Fruit fly (Drosophila melanogaster): Measurements from ENCODE around the gene mrn.
A peak's percentile ranks its signal among the peaks of the same experiment; 100 is the strongest.

Gene mrn

dm6 chr3L:15580487-15580886, at the start of gene mrn, which contains the start of gene CG12301:
Gene mrn, minus strand, starts transcription at chr3L:15580537.
Gene CG12301, plus strand, starts transcription at chr3L:15580800.
- TF ChIP-seq tai (GFP tag; optimal IDR thresholded peaks at IDR 0.05) (no peak), Vsx2 (GFP tag; optimal IDR thresholded peaks at IDR 0.05; ENCODE audit: partially characterized antibody) (no peak), Mio (GFP tag; optimal IDR thresholded peaks at IDR 0.05) (no peak), Myc (optimal IDR thresholded peaks at IDR 0.05) (peak; percentile 80), CrebA (GFP tag; optimal IDR thresholded peaks at IDR 0.05; ENCODE audit: borderline replicate concordance) (no peak), psq (GFP tag; optimal IDR thresholded peaks at IDR 0.05) (peak; percentile 65), Dif (GFP tag; optimal IDR thresholded peaks at IDR 0.05; ENCODE audit: partially characterized antibody) (no peak), CG9705 (GFP tag; optimal IDR thresholded peaks at IDR 0.05) (peak; percentile 43), foxo (GFP tag; optimal IDR thresholded peaks at IDR 0.05) (no peak), rgr (GFP tag; optimal IDR thresholded peaks at IDR 0.05) (peak; percentile 87), sv (GFP tag; optimal IDR thresholded peaks at IDR 0.05) (peak; percentile 67), Hr83 (GFP tag; optimal IDR thresholded peaks at IDR 0.05; ENCODE audit: poor library complexity, severe bottlenecking) (peak; percentile 94), Sp1 (GFP tag; optimal IDR thresholded peaks at IDR 0.05) (no peak), dsf (GFP tag; optimal IDR thresholded peaks at IDR 0.05; ENCODE audit: borderline replicate concordance) (no peak), Rel (GFP tag; optimal IDR thresholded peaks at IDR 0.05) (no peak), Rel (tag; optimal IDR thresholded peaks at IDR 0.05) (peak; percentile 85), dmrt93B (GFP tag; optimal IDR thresholded peaks at IDR 0.05) (no peak), ey (GFP tag; optimal IDR thresholded peaks at IDR 0.05) (peak; percentile 81), CG32264 (GFP tag; optimal IDR thresholded peaks at IDR 0.05) (no peak), fru (GFP tag; optimal IDR thresholded peaks at IDR 0.05) (no peak), pan (optimal IDR thresholded peaks at IDR 0.05) (no peak), HLH106 (tag; optimal IDR thresholded peaks at IDR 0.05) (peak; percentile 93), usp (GFP tag; optimal IDR thresholded peaks at IDR 0.05) (no peak), Dfd (GFP tag; optimal IDR thresholded peaks at IDR 0.05) (no peak), br (GFP tag; optimal IDR thresholded peaks at IDR 0.05) (no peak), OdsH (GFP tag; optimal IDR thresholded peaks at IDR 0.05) (peak; percentile 80), jim (GFP tag; optimal IDR thresholded peaks at IDR 0.05) (no peak), N (GFP tag; optimal IDR thresholded peaks at IDR 0.05) (no peak), h (GFP tag; optimal IDR thresholded peaks at IDR 0.05) (peak; percentile 97)

DNA sequence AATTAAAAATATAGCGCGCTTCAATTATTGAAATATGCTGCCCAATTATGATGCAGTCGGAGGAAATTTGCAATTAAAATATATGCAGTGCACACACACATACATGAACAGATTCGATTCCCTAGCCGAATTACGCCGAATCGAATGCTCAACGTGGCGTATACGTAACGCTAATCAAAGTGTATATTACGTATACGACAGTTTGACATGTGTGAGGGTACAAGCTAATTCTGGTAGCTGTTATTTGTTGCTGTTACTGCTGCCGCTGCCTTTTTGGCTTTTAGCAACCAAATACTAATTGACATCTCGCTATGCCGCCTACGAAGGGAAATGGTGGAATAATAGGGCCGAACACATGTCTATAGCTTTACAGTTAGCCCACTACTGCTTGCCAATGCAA, 47.0 kb upstream of the mrn start:
- TF ChIP-seq psq (GFP tag; optimal IDR thresholded peaks at IDR 0.05): no peak
- no peak for TF ChIP-seq tai (GFP tag; optimal IDR thresholded peaks at IDR 0.05)
- no peak for TF ChIP-seq Abd-B (GFP tag; optimal IDR thresholded peaks at IDR 0.05)
- no peak for TF ChIP-seq N (GFP tag; optimal IDR thresholded peaks at IDR 0.05)
- no peak for TF ChIP-seq ey (GFP tag; optimal IDR thresholded peaks at IDR 0.05)
- no peak for TF ChIP-seq dl (GFP tag; optimal IDR thresholded peaks at IDR 0.05; ENCODE audit: insufficient read depth in 1 of 2, partially characterized antibody in 2 of 2)
- no peak for TF ChIP-seq CG32264 (GFP tag; optimal IDR thresholded peaks at IDR 0.05)
- TF ChIP-seq jim (GFP tag; optimal IDR thresholded peaks at IDR 0.05): no peak
- TF ChIP-seq Myc (optimal IDR thresholded peaks at IDR 0.05): no peak
- no peak for TF ChIP-seq foxo (GFP tag; optimal IDR thresholded peaks at IDR 0.05)
- no peak for TF ChIP-seq Mio (GFP tag; optimal IDR thresholded peaks at IDR 0.05)
- no peak for TF ChIP-seq dsf (GFP tag; optimal IDR thresholded peaks at IDR 0.05; ENCODE audit: borderline replicate concordance)

dm6 chr3L:15625676-15626414, 45.5 kb upstream of the mrn start:
- TF ChIP-seq Hr78 (GFP tag; optimal IDR thresholded peaks at IDR 0.05) (no peak), Sp1 (GFP tag; optimal IDR thresholded peaks at IDR 0.05) (peak; percentile 97), OdsH (GFP tag; optimal IDR thresholded peaks at IDR 0.05) (peak; percentile 96), fru (GFP tag; optimal IDR thresholded peaks at IDR 0.05) (peak; percentile 92), tai (GFP tag; optimal IDR thresholded peaks at IDR 0.05) (peak; percentile 43), Rel (GFP tag; optimal IDR thresholded peaks at IDR 0.05) (no peak), Rel (tag; optimal IDR thresholded peaks at IDR 0.05) (peak; percentile 51), Myc (optimal IDR thresholded peaks at IDR 0.05) (no peak), ey (GFP tag; optimal IDR thresholded peaks at IDR 0.05) (peak; percentile 84), CrebA (GFP tag; optimal IDR thresholded peaks at IDR 0.05; ENCODE audit: borderline replicate concordance) (peak; percentile 22), psq (GFP tag; optimal IDR thresholded peaks at IDR 0.05) (peak; percentile 97), Dfd (GFP tag; optimal IDR thresholded peaks at IDR 0.05) (peak; percentile 51), Jra (GFP tag; optimal IDR thresholded peaks at IDR 0.05) (peak; percentile 58), Abd-B (GFP tag; optimal IDR thresholded peaks at IDR 0.05) (no peak), Mio (GFP tag; optimal IDR thresholded peaks at IDR 0.05) (no peak), dsf (GFP tag; optimal IDR thresholded peaks at IDR 0.05; ENCODE audit: borderline replicate concordance) (peak; percentile 35), brk (GFP tag; optimal IDR thresholded peaks at IDR 0.05) (peak; percentile 77), lola (GFP tag; optimal IDR thresholded peaks at IDR 0.05) (no peak), br (GFP tag; optimal IDR thresholded peaks at IDR 0.05) (peak; percentile 61), Hnf4 (GFP tag; optimal IDR thresholded peaks at IDR 0.05) (peak; percentile 78), dl (GFP tag; optimal IDR thresholded peaks at IDR 0.05; ENCODE audit: insufficient read depth in 1 of 2, partially characterized antibody in 2 of 2) (peak; percentile 8 to 42), Hr83 (GFP tag; optimal IDR thresholded peaks at IDR 0.05; ENCODE audit: poor library complexity, severe bottlenecking) (peak; percentile 86), h (GFP tag; optimal IDR thresholded peaks at IDR 0.05) (peak; percentile 94), dmrt93B (GFP tag; optimal IDR thresholded peaks at IDR 0.05) (peak; percentile 95), Dif (GFP tag; optimal IDR thresholded peaks at IDR 0.05; ENCODE audit: partially characterized antibody) (peak; percentile 28), woc (GFP tag; optimal IDR thresholded peaks at IDR 0.05) (peak; percentile 78), GATAd (GFP tag; optimal IDR thresholded peaks at IDR 0.05) (no peak), foxo (GFP tag; optimal IDR thresholded peaks at IDR 0.05) (peak; percentile 29 to 98), Vsx2 (GFP tag; optimal IDR thresholded peaks at IDR 0.05; ENCODE audit: partially characterized antibody) (peak; percentile 42), CG9705 (GFP tag; optimal IDR thresholded peaks at IDR 0.05) (peak; percentile 85), usp (GFP tag; optimal IDR thresholded peaks at IDR 0.05) (no peak), N (GFP tag; optimal IDR thresholded peaks at IDR 0.05) (no peak), rgr (GFP tag; optimal IDR thresholded peaks at IDR 0.05) (peak; percentile 94), sage (GFP tag; optimal IDR thresholded peaks at IDR 0.05) (peak; percentile 79), CG32264 (GFP tag; optimal IDR thresholded peaks at IDR 0.05) (peak; percentile 9)

Data from whole organism, wandering third instar larva.